Fruit fly (Drosophila melanogaster) S2 (cell line): Measurements from ENCODE around the gene wrm2.

Source experiments
- CG8478 ChIP-seq: fragments of >200 bp; optimal IDR thresholded peaks from 2 replicates; lab custom pipeline; 2018
- CTCF ChIP-seq, 2 experiments: fragments of >200 bp; optimal IDR thresholded peaks; 2 replicates each; lab custom pipeline; 2018

DNA sequence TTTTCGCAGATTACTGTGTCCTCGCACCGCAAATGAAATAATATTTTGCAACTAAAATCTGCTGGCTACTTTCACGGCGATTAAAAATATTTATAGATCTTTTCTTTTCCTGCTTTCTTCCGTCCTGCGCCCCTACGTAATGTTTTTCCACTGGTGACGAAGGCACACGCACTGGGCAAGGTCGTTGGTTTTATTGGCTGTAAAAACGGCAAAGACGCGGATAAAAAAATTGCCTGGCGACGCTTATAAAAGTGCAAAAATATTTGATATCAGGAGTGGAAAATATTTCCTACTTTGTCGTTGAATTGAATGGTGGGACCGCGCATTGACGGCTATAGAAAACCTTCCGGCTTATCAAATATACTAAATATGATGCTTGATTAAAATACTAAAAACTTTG, 33.9 kb upstream of the wrm2 start, which contains the start of gene Sh3beta:
- TF ChIP-seq CTCF (optimal IDR thresholded peaks at IDR 0.05; lab: Kevin White, UChicago) (no peak), CG8478 (lab: Kevin White, UChicago) (no peak)
